Fruit fly (Drosophila melanogaster) whole organism, embryonic: ENCODE results near the gene Lip2.

Source experiments
- Abd-B ChIP-seq: fragments of 200-800 bp; sonication (Bioruptor generic); optimal IDR thresholded peaks from 2 replicates; lab custom pipeline; 2018; ENCODE audit warnings: missing biosample characterization, mild to moderate bottlenecking, missing genetic modification characterization, moderate library complexity
- CG1024 ChIP-seq: fragments of 200-800 bp; sonication (Bioruptor generic); IDR thresholded peaks from 2 replicates; pipeline ENCODE4 v1.3.6; 2022; ENCODE audit warnings: missing biosample characterization, missing genetic modification characterization
- CG10274 ChIP-seq: fragments of 200-800 bp; sonication (Bioruptor generic); optimal IDR thresholded peaks from 3 replicates; lab custom pipeline; 2017; ENCODE audit warnings: missing biosample characterization, mild to moderate bottlenecking, missing genetic modification characterization
- CG11504 ChIP-seq: fragments of 200-800 bp; sonication (Bioruptor generic); optimal IDR thresholded peaks from 3 replicates; lab custom pipeline; 2019; ENCODE audit warnings: missing biosample characterization, mild to moderate bottlenecking, missing genetic modification characterization, moderate library complexity
- CG12744 ChIP-seq: fragments of 200-800 bp; sonication (Bioruptor generic); optimal IDR thresholded peaks from 2 replicates; lab custom pipeline; 2016; ENCODE audit warnings: missing biosample characterization, missing genetic modification characterization
- CG14667 ChIP-seq: fragments of 200-800 bp; sonication (Bioruptor generic); IDR thresholded peaks from 2 replicates; pipeline ENCODE4 v1.3.6; 2022; ENCODE audit warnings: missing biosample characterization, missing genetic modification characterization
- CG15073 ChIP-seq: fragments of 200-800 bp; sonication (Bioruptor generic); optimal IDR thresholded peaks from 2 replicates; lab custom pipeline; 2016; ENCODE audit warnings: missing biosample characterization, missing genetic modification characterization
- CG17612 ChIP-seq: fragments of 200-800 bp; sonication (Bioruptor generic); IDR thresholded peaks from 2 replicates; pipeline ENCODE4 v1.3.6; 2022; ENCODE audit warnings: missing biosample characterization, missing genetic modification characterization
- CG17912 ChIP-seq: fragments of 200-800 bp; sonication (Bioruptor generic); optimal IDR thresholded peaks from 2 replicates; lab custom pipeline; 2018; ENCODE audit warnings: missing biosample characterization, mild to moderate bottlenecking, missing genetic modification characterization
- CG18011 ChIP-seq: fragments of 200-800 bp; sonication (Bioruptor generic); optimal IDR thresholded peaks from 2 replicates; lab custom pipeline; 2017; ENCODE audit warnings: missing biosample characterization, missing genetic modification characterization, mild to moderate bottlenecking, moderate library complexity, missing genotype
- CG18262 ChIP-seq: fragments of 200-800 bp; optimal IDR thresholded peaks from 3 replicates; lab custom pipeline; 2019; ENCODE audit warnings: missing biosample characterization, mild to moderate bottlenecking, missing genetic modification characterization, moderate library complexity
- CG2199 ChIP-seq: fragments of 200-800 bp; sonication (Bioruptor generic); IDR thresholded peaks from 3 replicates; pipeline ENCODE4 v1.3.6; 2022; ENCODE audit warnings: missing biosample characterization, missing genetic modification characterization
- CG30020 ChIP-seq: fragments of 200-800 bp; optimal IDR thresholded peaks from 2 replicates; lab custom pipeline; 2019; ENCODE audit warnings: missing biosample characterization, mild to moderate bottlenecking, missing genetic modification characterization, moderate library complexity
- CG3847 ChIP-seq: fragments of 200-800 bp; sonication (Bioruptor generic); IDR thresholded peaks from 2 replicates; pipeline ENCODE4 v1.3.6; 2022; ENCODE audit warnings: missing biosample characterization, missing genetic modification characterization
- CG4282 ChIP-seq: fragments of 200-800 bp; sonication (Bioruptor generic); optimal IDR thresholded peaks from 2 replicates; lab custom pipeline; 2016; ENCODE audit warnings: missing biosample characterization, missing genetic modification characterization
- CG4328 ChIP-seq: fragments of 200-800 bp; sonication (Bioruptor generic); optimal IDR thresholded peaks from 3 replicates; lab custom pipeline; 2017; ENCODE audit warnings: missing biosample characterization, missing genetic modification reagents, missing genetic modification characterization
- CG43689 ChIP-seq: fragments of 200-800 bp; sonication (Bioruptor generic); IDR thresholded peaks from 2 replicates; pipeline ENCODE4 v1.3.6; 2022; ENCODE audit warnings: missing biosample characterization, missing genetic modification characterization
- CG4404 ChIP-seq: fragments of 200-800 bp; sonication (Bioruptor generic); IDR thresholded peaks from 2 replicates; pipeline ENCODE4 v1.3.6; 2022; ENCODE audit warnings: missing biosample characterization, missing genetic modification characterization
- CG5180 ChIP-seq: fragments of 200-800 bp; sonication (Bioruptor generic); optimal IDR thresholded peaks from 3 replicates; lab custom pipeline; 2017; ENCODE audit warnings: missing biosample characterization, missing genetic modification characterization, mild to moderate bottlenecking, moderate library complexity, missing genetic modification reagents
- CG6791 ChIP-seq: fragments of 200-800 bp; sonication (Bioruptor generic); IDR thresholded peaks from 3 replicates; pipeline ENCODE4 v1.3.6; 2022; ENCODE audit warnings: missing biosample characterization, missing genetic modification characterization; ENCODE audit not compliant: partially characterized antibody
- CG9437 ChIP-seq: fragments of 200-800 bp; sonication (Bioruptor generic); optimal IDR thresholded peaks from 2 replicates; lab custom pipeline; 2018; ENCODE audit warnings: missing biosample characterization, mild to moderate bottlenecking, missing genetic modification characterization
- CG9797 ChIP-seq: fragments of 200-800 bp; sonication (Bioruptor generic); optimal IDR thresholded peaks from 3 replicates; lab custom pipeline; 2018; ENCODE audit warnings: missing biosample characterization, mild to moderate bottlenecking, missing genetic modification characterization
- CrebB ChIP-seq: fragments of 200-800 bp; sonication (Bioruptor generic); optimal IDR thresholded peaks from 3 replicates; lab custom pipeline; 2018; ENCODE audit warnings: missing biosample characterization, mild to moderate bottlenecking, missing genetic modification characterization
- Dbx ChIP-seq: fragments of 200-800 bp; sonication (Bioruptor generic); IDR thresholded peaks from 3 replicates; pipeline ENCODE4 v1.3.6; 2022; ENCODE audit warnings: missing biosample characterization, missing genetic modification characterization
- Doc2 ChIP-seq: fragments of 200-800 bp; sonication (Bioruptor generic); IDR thresholded peaks from 2 replicates; pipeline ENCODE4 v1.3.6; 2022; ENCODE audit warnings: missing biosample characterization, missing genetic modification characterization
- Hr78 ChIP-seq, 2 experiments: fragments of 200-800 bp in 1 of 2; fragments of >200 bp in 1 of 2; sonication (Bioruptor generic) in 1 of 2; optimal IDR thresholded peaks; 2 replicates each; lab custom pipeline; 2017 to 2019; ENCODE audit warnings: missing biosample characterization in 2 of 2, missing genetic modification characterization in 2 of 2, mild to moderate bottlenecking in 1 of 2, moderate library complexity in 1 of 2
- NC2α ChIP-seq: fragments of 200-800 bp; sonication (Bioruptor generic); optimal IDR thresholded peaks from 2 replicates; lab custom pipeline; 2016; ENCODE audit warnings: missing biosample characterization, missing genetic modification characterization
- Six4 ChIP-seq: fragments of 200-800 bp; sonication (Bioruptor generic); optimal IDR thresholded peaks from 2 replicates; lab custom pipeline; 2016; ENCODE audit warnings: missing biosample characterization, missing genetic modification characterization
- al ChIP-seq: fragments of 200-800 bp; sonication (Bioruptor generic); IDR thresholded peaks from 2 replicates; pipeline ENCODE4 v1.3.6; 2022; ENCODE audit warnings: missing biosample characterization, missing genetic modification characterization
- chm ChIP-seq: fragments of 200-800 bp; sonication (Bioruptor generic); IDR thresholded peaks from 2 replicates; pipeline ENCODE4 v1.3.6; 2022; ENCODE audit warnings: missing biosample characterization, missing genetic modification characterization
- ci ChIP-seq: fragments of 200-800 bp; sonication (Bioruptor generic); IDR thresholded peaks from 3 replicates; pipeline ENCODE4 v1.3.6; 2022; ENCODE audit warnings: missing biosample characterization, missing genetic modification characterization
- disco-r ChIP-seq: fragments of 200-800 bp; sonication (Bioruptor generic); optimal IDR thresholded peaks from 2 replicates; lab custom pipeline; 2016; ENCODE audit warnings: missing biosample characterization, missing genetic modification characterization
- esg ChIP-seq: fragments of 200-800 bp; sonication (Bioruptor generic); conservative IDR thresholded peaks from 2 replicates; pipeline ENCODE4 v1.3.6; 2022; ENCODE audit warnings: missing biosample characterization, missing genetic modification characterization
- ewg ChIP-seq: fragments of 200-800 bp; sonication (Bioruptor generic); optimal IDR thresholded peaks from 3 replicates; lab custom pipeline; 2017; ENCODE audit warnings: mild to moderate bottlenecking, missing biosample characterization, missing genetic modification reagents, missing genetic modification characterization
- gt ChIP-seq: fragments of 200-800 bp; sonication (Bioruptor generic); IDR thresholded peaks from 2 replicates; pipeline ENCODE4 v1.3.6; 2022; ENCODE audit warnings: missing biosample characterization, missing genetic modification characterization
- hth ChIP-seq: fragments of >200 bp; optimal IDR thresholded peaks from 2 replicates; lab custom pipeline; 2017; ENCODE audit warnings: inconsistent platforms
- knrl ChIP-seq: fragments of 200-800 bp; sonication (Bioruptor generic); IDR thresholded peaks from 3 replicates; pipeline ENCODE4 v1.3.6; 2022; ENCODE audit warnings: missing biosample characterization, missing genetic modification characterization; ENCODE audit not compliant: partially characterized antibody
- mam ChIP-seq: fragments of 200-800 bp; sonication (Bioruptor generic); optimal IDR thresholded peaks from 3 replicates; lab custom pipeline; 2016; ENCODE audit warnings: missing biosample characterization, missing genetic modification characterization
- p53 ChIP-seq: fragments of 200-800 bp; sonication (Bioruptor generic); optimal IDR thresholded peaks from 2 replicates; lab custom pipeline; 2016; ENCODE audit warnings: missing biosample characterization, missing genetic modification characterization
- pan ChIP-seq, 4 experiments: fragments of >200 bp in 3 of 4; fragments of 200-800 bp in 1 of 4; sonication (Bioruptor generic) in 1 of 4; optimal IDR thresholded peaks in 3 of 4; IDR thresholded peaks in 1 of 4; 2 replicates each; pipeline versions ENCODE4 v1.3.6 to Lab custom; 2017 to 2022; ENCODE audit warnings: missing biosample characterization in 2 of 4, missing genetic modification characterization in 2 of 4, mixed read lengths in 1 of 4
- psq ChIP-seq: fragments of 200-800 bp; sonication (Bioruptor generic); optimal IDR thresholded peaks from 2 replicates; lab custom pipeline; 2017; ENCODE audit warnings: missing biosample characterization, missing genetic modification characterization
- rib ChIP-seq: fragments of 200-800 bp; sonication (Bioruptor generic); IDR thresholded peaks from 2 replicates; pipeline ENCODE4 v1.3.6; 2022; ENCODE audit warnings: missing biosample characterization, missing genetic modification characterization
- salm ChIP-seq: fragments of 200-800 bp; sonication (Bioruptor generic); optimal IDR thresholded peaks from 2 replicates; lab custom pipeline; 2018; ENCODE audit warnings: missing biosample characterization, mild to moderate bottlenecking, missing genetic modification characterization
- scrt ChIP-seq: fragments of 200-800 bp; sonication (Bioruptor generic); optimal IDR thresholded peaks from 2 replicates; lab custom pipeline; 2018; ENCODE audit warnings: missing biosample characterization, mild to moderate bottlenecking, missing genetic modification characterization, moderate library complexity
- sens ChIP-seq: fragments of 200-800 bp; sonication (Bioruptor generic); peaks from one replicate; lab custom pipeline; 2016; ENCODE audit warnings: missing biosample characterization, missing genetic modification characterization
- unc-4 ChIP-seq: fragments of 200-800 bp; sonication (Bioruptor generic); IDR thresholded peaks from 2 replicates; pipeline ENCODE4 v1.3.6; 2022; ENCODE audit warnings: missing biosample characterization, missing genetic modification characterization; ENCODE audit not compliant: partially characterized antibody
- zen ChIP-seq: fragments of 200-800 bp; sonication (Bioruptor generic); optimal IDR thresholded peaks from 3 replicates; lab custom pipeline; 2018; ENCODE audit warnings: missing biosample characterization, mild to moderate bottlenecking, missing genetic modification characterization, moderate library complexity

Gene Lip2

DNA sequence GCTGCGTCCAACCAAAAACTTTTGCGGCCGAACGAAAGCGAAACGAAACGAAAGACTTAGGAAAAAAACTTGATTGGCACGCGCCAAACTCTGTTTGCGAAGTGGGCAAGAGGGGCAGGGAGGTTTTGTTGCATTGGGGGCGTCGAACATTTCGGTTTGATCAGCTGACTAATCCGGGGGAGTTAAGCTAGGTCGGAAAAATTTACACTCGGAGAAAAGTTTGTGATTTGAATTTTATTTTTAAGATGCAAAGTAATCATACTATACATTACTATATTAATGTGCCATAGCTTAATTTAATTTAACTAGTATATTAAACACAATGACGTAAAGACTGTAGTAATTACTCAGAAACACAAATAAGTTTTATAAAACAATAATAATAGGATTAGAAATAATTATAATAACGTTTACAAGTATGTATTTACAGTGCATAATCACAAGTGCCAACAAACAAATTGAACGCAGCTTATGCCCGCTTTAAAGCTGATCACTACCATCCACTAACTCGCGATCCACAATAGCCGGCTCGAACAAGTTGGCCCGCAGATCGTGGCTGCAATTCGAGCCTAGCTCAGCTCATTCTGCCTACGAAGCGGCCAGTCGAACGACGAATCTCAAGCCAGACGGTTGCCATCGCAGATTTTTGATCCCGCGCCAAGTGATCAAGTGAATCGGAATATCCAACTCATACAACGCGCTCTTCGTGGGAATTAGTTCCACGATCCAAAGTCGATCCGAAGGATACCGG, 47.6 kb downstream of the Lip2 start, which contains the start of gene CG31871 (continued):
- peak; percentile 66 for TF ChIP-seq al
- no peak for TF ChIP-seq p53
- peak; percentile 48 for TF ChIP-seq ewg (GFP tag; lab: Kevin White, UChicago)
- no peak for TF ChIP-seq pan (optimal IDR thresholded peaks at IDR 0.05; lab: Kevin White, UChicago)
- TF ChIP-seq pan (GFP tag; optimal IDR thresholded peaks at IDR 0.05 in 1 of 2, IDR thresholded peaks at IDR 0.05 in 1 of 2), result peak in 1 of 2 experiments; percentile 77
- peak; percentile 3 for TF ChIP-seq CG18011 (GFP tag; lab: Kevin White, UChicago)
- TF ChIP-seq unc-4 (GFP tag; lab: Robert Waterston, UW), result no peak
- no peak for TF ChIP-seq Doc2 (GFP tag; lab: Robert Waterston, UW)
- no peak for TF ChIP-seq CG6791 (GFP tag; lab: Robert Waterston, UW)
- TF ChIP-seq CG4282 (GFP tag; lab: Kevin White, UChicago), result no peak
- TF ChIP-seq CG17612, result no peak
- TF ChIP-seq disco-r (GFP tag; lab: Kevin White, UChicago), result no peak
- TF ChIP-seq CG4404 (GFP tag; lab: Robert Waterston, UW), result no peak
- peak; percentile 64 for TF ChIP-seq Six4
- peak; percentile 42 for TF ChIP-seq scrt
- peak; percentile 20 for TF ChIP-seq CrebB (tag; lab: Kevin White, UChicago)
- 0 out of 2 replicates have a peak, but pooled peaks have one; percentile 15 for TF ChIP-seq CG43689
- peak in 1 of 2 experiments; percentile 48 for TF ChIP-seq Hr78 (GFP tag; optimal IDR thresholded peaks at IDR 0.05; lab: Kevin White, UChicago)
- TF ChIP-seq sens (GFP tag; lab: Kevin White, UChicago), result peak; percentile 71
- TF ChIP-seq chm (GFP tag; lab: Robert Waterston, UW), result 0 out of 2 replicates have a peak, but pooled peaks have one; percentile 17
- TF ChIP-seq CG1024 (GFP tag; lab: Robert Waterston, UW), result 0 out of 2 replicates have a peak, but pooled peaks have one; percentile 20
- peak; percentile 67 for TF ChIP-seq CG3847 (GFP tag; lab: Robert Waterston, UW)
- peak; percentile 98 for TF ChIP-seq CG5180 (GFP tag; lab: Kevin White, UChicago)
- TF ChIP-seq CG10274 (GFP tag; lab: Kevin White, UChicago), result no peak
- TF ChIP-seq CG14667 (GFP tag; lab: Robert Waterston, UW), result peak; percentile 33; the same call in 1 of the 2 replicates

DNA sequence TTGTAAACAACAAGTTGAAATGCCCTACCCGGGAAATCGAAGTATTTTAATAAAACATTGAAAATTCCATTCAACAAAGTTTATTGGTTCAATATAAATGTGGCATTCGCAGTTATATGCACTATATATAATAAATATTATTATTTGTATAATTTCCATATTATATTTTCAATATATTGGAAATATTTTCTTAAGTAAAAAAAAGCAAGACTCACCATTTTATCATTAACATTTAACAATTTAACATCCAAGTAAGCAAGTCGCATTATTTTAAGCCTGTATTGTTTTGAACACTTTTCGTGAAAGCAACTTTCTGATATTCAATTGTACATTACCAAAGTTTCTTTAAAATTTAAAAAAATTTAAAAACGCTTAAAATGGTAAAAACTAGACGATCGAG, 51.3 kb downstream of the Lip2 start, which contains the start of gene CG45690:
Gene CG45690, plus strand, starts transcription at position 301 of the 400 bp plus-strand sequence.
- TF ChIP-seq knrl (GFP tag; lab: Robert Waterston, UW), result no peak
- no peak for TF ChIP-seq CG4328
- TF ChIP-seq CrebB (tag; lab: Kevin White, UChicago), result no peak
- no peak for TF ChIP-seq CG17912 (GFP tag; lab: Kevin White, UChicago)

DNA sequence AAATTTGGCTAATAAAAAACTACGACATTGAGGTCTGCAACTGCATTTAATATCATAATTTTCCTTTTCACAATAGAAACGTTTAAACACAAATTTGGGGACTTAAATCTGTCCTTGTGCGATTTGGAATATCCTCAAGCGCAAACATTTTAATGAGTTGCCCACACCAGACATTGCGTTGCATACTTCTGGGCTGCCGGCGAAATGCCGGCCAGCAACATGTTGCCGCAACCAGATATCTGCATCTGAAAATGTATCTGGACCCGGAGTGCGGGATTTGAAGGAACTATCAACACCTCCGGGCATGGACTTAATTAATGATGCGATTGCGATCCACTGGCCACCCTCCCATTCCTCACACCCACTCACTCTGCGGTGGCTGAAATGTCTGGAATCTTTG, 54.7 kb downstream of the Lip2 start:
- TF ChIP-seq CG9797 (GFP tag; lab: Kevin White, UChicago), result no peak
- no peak for TF ChIP-seq rib (GFP tag; lab: Robert Waterston, UW)
- TF ChIP-seq psq (GFP tag; lab: Kevin White, UChicago), result no peak
- TF ChIP-seq esg (GFP tag; lab: Robert Waterston, UW), result no peak
- TF ChIP-seq CG2199 (GFP tag; lab: Robert Waterston, UW), result 0 out of 3 replicates have a peak, but pooled peaks have one; percentile 30
- no peak for TF ChIP-seq ci (GFP tag; lab: Robert Waterston, UW)
- peak; percentile 19 for TF ChIP-seq zen (tag; lab: Kevin White, UChicago)
- no peak for TF ChIP-seq CG9437
- TF ChIP-seq CG12744 (GFP tag; lab: Kevin White, UChicago), result no peak
- no peak for TF ChIP-seq CG18262
- TF ChIP-seq salm (tag; lab: Kevin White, UChicago), result no peak
- no peak for TF ChIP-seq NC2α (GFP tag; lab: Kevin White, UChicago)
- no peak for TF ChIP-seq Dbx (GFP tag; lab: Robert Waterston, UW)
- no peak for TF ChIP-seq Abd-B (GFP tag; lab: Kevin White, UChicago)
- TF ChIP-seq mam (GFP tag; lab: Kevin White, UChicago), result no peak
- no peak for TF ChIP-seq gt (GFP tag; lab: Robert Waterston, UW)
- peak; percentile 99 for TF ChIP-seq CG11504
- TF ChIP-seq CG30020 (tag; lab: Kevin White, UChicago), result no peak
- TF ChIP-seq CG15073 (GFP tag; lab: Kevin White, UChicago), result no peak
- no peak for TF ChIP-seq hth (lab: Kevin White, UChicago)
